Worm (Caenorhabditis elegans) whole organism, L4/young adult: ENCODE results near the gene nas-6.

Experiments
- W03F9.2 ChIP-seq: fragments of 150-350 bp; optimal IDR thresholded peaks from 2 replicates; lab custom pipeline; 2014; ENCODE audit warnings: missing biosample characterization, missing genetic modification characterization
- him-1 ChIP-seq: sonication (generic microtip); optimal IDR thresholded peaks from 2 replicates; lab custom pipeline; 2016; ENCODE audit warnings: missing genotype, missing genetic modification reagents, missing genetic modification characterization, missing compliant biosample characterization

DNA sequence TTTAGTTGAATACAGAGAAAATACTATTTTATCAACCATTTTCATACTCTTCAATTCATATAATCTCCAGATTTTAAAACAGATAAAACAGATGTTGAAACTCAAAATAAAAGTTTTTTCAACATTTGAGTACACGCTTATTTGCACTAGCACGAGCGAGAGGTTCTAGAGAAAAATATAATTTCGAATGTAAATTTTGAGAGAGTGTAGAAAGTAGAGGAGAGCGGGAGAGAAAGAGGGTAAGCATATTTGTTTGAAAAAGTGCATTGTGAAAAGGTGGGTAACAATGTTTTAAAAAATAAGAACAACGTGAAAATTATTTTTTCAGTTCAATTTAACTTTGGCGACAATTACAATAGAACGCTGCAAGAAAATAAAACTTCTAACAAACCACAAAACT is 22.8 kb downstream of the nas-6 start:
- TF ChIP-seq him-1 (tag; lab: Kevin White, UChicago) = no peak
- TF ChIP-seq W03F9.2 (tag; lab: Kevin White, UChicago) = no peak
